Worm (Caenorhabditis elegans): Measurements from ENCODE around the gene C14B9.10.

C14B9.10 gene

ce11 chrIII:8093079-8093623 lies 37.5 kb upstream of the C14B9.10 start, which contains the start of gene K06H7.2 (continued):
- no peak for TF ChIP-seq nhr-11 (tag; optimal IDR thresholded peaks at IDR 0.05)
- no peak for TF ChIP-seq ztf-11 (tag; optimal IDR thresholded peaks at IDR 0.05)
- TF ChIP-seq unc-130 (tag; optimal IDR thresholded peaks at IDR 0.05) = no peak
- TF ChIP-seq ets-5 (GFP tag; IDR thresholded peaks at IDR 0.05) = no peak
- no peak for TF ChIP-seq ceh-8 (GFP tag; optimal IDR thresholded peaks at IDR 0.05)
- no peak for TF ChIP-seq egl-27 (tag; optimal IDR thresholded peaks at IDR 0.05)
- TF ChIP-seq C34B4.2 (tag; optimal IDR thresholded peaks at IDR 0.05) = no peak
- TF ChIP-seq fos-1 (tag; optimal IDR thresholded peaks at IDR 0.05) = no peak
- no peak for TF ChIP-seq nhr-76 (tag; optimal IDR thresholded peaks at IDR 0.05)
- no peak for TF ChIP-seq elt-3 (tag; optimal IDR thresholded peaks at IDR 0.05)
- TF ChIP-seq blmp-1 (tag; optimal IDR thresholded peaks at IDR 0.05) = peak; percentile 38
- TF ChIP-seq nhr-19 (GFP tag; conservative IDR thresholded peaks at IDR 0.05) = no peak
- no peak for TF ChIP-seq ces-1 (GFP tag; optimal IDR thresholded peaks at IDR 0.05)
- TF ChIP-seq unc-62 (GFP tag; optimal IDR thresholded peaks at IDR 0.05) = no peak
- no peak for TF ChIP-seq hpl-2 (GFP tag; optimal IDR thresholded peaks at IDR 0.05)
- no peak for TF ChIP-seq ceh-90 (tag; optimal IDR thresholded peaks at IDR 0.05)
- no peak for TF ChIP-seq nhr-84 (tag; optimal IDR thresholded peaks at IDR 0.05)
- no peak for TF ChIP-seq tlp-1 (tag; optimal IDR thresholded peaks at IDR 0.05)
- no peak for TF ChIP-seq mdl-1 (tag; optimal IDR thresholded peaks at IDR 0.05)
- no peak for TF ChIP-seq ama-1 (optimal IDR thresholded peaks at IDR 0.05)
- no peak for TF ChIP-seq hlh-4 (tag; optimal IDR thresholded peaks at IDR 0.05)
- peak; percentile 50 for TF ChIP-seq nhr-20 (tag; optimal IDR thresholded peaks at IDR 0.05)
- TF ChIP-seq rnt-1 (tag; optimal IDR thresholded peaks at IDR 0.05) = peak; percentile 13
- TF ChIP-seq F16B12.6 (tag; optimal IDR thresholded peaks at IDR 0.05) = peak; percentile 43
- TF ChIP-seq lin-39 (tag; optimal IDR thresholded peaks at IDR 0.05) = no peak
- TF ChIP-seq lin-14 (GFP tag; optimal IDR thresholded peaks at IDR 0.05) = peak; percentile 76
- TF ChIP-seq nhr-71 (tag; optimal IDR thresholded peaks at IDR 0.05) = peak; percentile 66
- TF ChIP-seq hlh-17 (GFP tag; optimal IDR thresholded peaks at IDR 0.05; ENCODE audit: borderline replicate concordance) = no peak
- peak; percentile 44 for TF ChIP-seq fkh-8 (tag; optimal IDR thresholded peaks at IDR 0.05)
- TF ChIP-seq pag-3 (tag; optimal IDR thresholded peaks at IDR 0.05; ENCODE audit: borderline replicate concordance, insufficient read depth) = no peak
- TF ChIP-seq unc-98 (GFP tag; IDR thresholded peaks at IDR 0.05) = no peak
- TF ChIP-seq nhr-47 (tag; optimal IDR thresholded peaks at IDR 0.05) = peak; percentile 55
- TF ChIP-seq unc-86 (tag; optimal IDR thresholded peaks at IDR 0.05) = no peak
- no peak for TF ChIP-seq C04F5.9 (tag; optimal IDR thresholded peaks at IDR 0.05)
- peak; percentile 35 for TF ChIP-seq tbx-2 (tag; optimal IDR thresholded peaks at IDR 0.05)
- no peak for TF ChIP-seq xbp-1 (tag; optimal IDR thresholded peaks at IDR 0.05)
- TF ChIP-seq sox-4 (tag; optimal IDR thresholded peaks at IDR 0.05) = no peak
- no peak for TF ChIP-seq pax-3 (tag; optimal IDR thresholded peaks at IDR 0.05)
- TF ChIP-seq grh-1 (GFP tag; IDR thresholded peaks at IDR 0.05) = no peak
- no peak for TF ChIP-seq aly-2 (tag; optimal IDR thresholded peaks at IDR 0.05)
- TF ChIP-seq nhr-85 (tag) = peak; percentile 26
- TF ChIP-seq efl-3 (GFP tag; optimal IDR thresholded peaks at IDR 0.05) = no peak
- peak; percentile 63 for TF ChIP-seq nhr-77 (tag; optimal IDR thresholded peaks at IDR 0.05)
- no peak for TF ChIP-seq sup-37 (GFP tag; optimal IDR thresholded peaks at IDR 0.05)
- no peak for TF ChIP-seq egl-13 (tag; optimal IDR thresholded peaks at IDR 0.05)
- no peak for TF ChIP-seq zag-1 (tag; optimal IDR thresholded peaks at IDR 0.05)
- no peak for TF ChIP-seq nhr-12 (tag; optimal IDR thresholded peaks at IDR 0.05)

Measured in whole organism, L1 larva.